Worm (Caenorhabditis elegans): ENCODE results near the gene srbc-38.
A peak's percentile ranks its signal among the peaks of the same experiment; 100 is the strongest.

Gene srbc-38

DNA sequence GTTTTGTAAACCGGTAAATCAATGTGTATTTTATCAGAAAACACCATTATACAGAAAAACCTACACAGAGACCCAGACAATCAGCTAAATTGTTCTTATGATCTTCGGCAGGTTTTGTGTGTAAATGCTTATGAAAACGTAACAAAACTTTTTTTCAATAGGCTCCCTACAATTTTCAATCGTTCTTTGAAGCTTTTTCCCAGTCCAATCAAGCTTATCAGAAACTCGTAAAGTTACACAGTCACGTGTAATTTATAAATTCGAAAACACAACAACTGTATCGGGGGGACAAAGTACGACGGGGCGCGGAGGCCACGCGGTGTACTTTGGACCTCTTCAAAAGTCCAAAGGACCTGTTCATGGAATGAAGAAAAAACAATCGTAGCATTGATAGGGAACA is 23.2 kb downstream of the srbc-38 start:
- TF ChIP-seq K12H6.12 (tag; optimal IDR thresholded peaks at IDR 0.05) (no peak), ztf-25 (GFP tag; IDR thresholded peaks at IDR 0.05) (no peak), Y79H2A.3 (GFP tag; conservative IDR thresholded peaks at IDR 0.05) (no peak), ama-1 (optimal IDR thresholded peaks at IDR 0.05) (no peak), ama-1 (GFP tag; optimal IDR thresholded peaks at IDR 0.05) (no peak), ztf-6 (GFP tag; IDR thresholded peaks at IDR 0.05) (no peak), mxl-1 (tag; optimal IDR thresholded peaks at IDR 0.05) (no peak), lir-1 (GFP tag; conservative IDR thresholded peaks at IDR 0.05) (no peak), Y53G8AR.9 (GFP tag; conservative IDR thresholded peaks at IDR 0.05) (peak; percentile 68; the same call in 1 of the 2 replicates), efl-1 (GFP tag; optimal IDR thresholded peaks at IDR 0.05) (no peak), nhr-120 (GFP tag; IDR thresholded peaks at IDR 0.05) (no peak), tbp1 (GFP tag; optimal IDR thresholded peaks at IDR 0.05) (peak; percentile 51), ceh-100 (GFP tag; IDR thresholded peaks at IDR 0.05) (no peak), snpc-4 (GFP tag; optimal IDR thresholded peaks at IDR 0.05) (no peak), snpc-4 (tag; optimal IDR thresholded peaks at IDR 0.05) (no peak), pbrm-1 (GFP tag; IDR thresholded peaks at IDR 0.05) (no peak), T26A5.8 (tag; optimal IDR thresholded peaks at IDR 0.05) (no peak), Y67H2A.10 (GFP tag; conservative IDR thresholded peaks at IDR 0.05) (no peak), unc-130 (GFP tag; optimal IDR thresholded peaks at IDR 0.05) (no peak), madf-6 (GFP tag; IDR thresholded peaks at IDR 0.05) (no peak), ceh-58 (GFP tag; IDR thresholded peaks at IDR 0.05) (no peak), F55B11.4 (tag; optimal IDR thresholded peaks at IDR 0.05; ENCODE audit: borderline replicate concordance, insufficient read depth) (no peak), F39B2.1 (GFP tag; IDR thresholded peaks at IDR 0.05) (no peak), mes-4 (tag; optimal IDR thresholded peaks at IDR 0.05) (no peak), lsl-1 (GFP tag; optimal IDR thresholded peaks at IDR 0.05) (no peak), lag-1 (GFP tag; IDR thresholded peaks at IDR 0.05) (no peak), atf-7 (tag; optimal IDR thresholded peaks at IDR 0.05) (no peak), ztf-18 (tag; optimal IDR thresholded peaks at IDR 0.05) (no peak), ceh-40 (GFP tag; IDR thresholded peaks at IDR 0.05) (no peak), ztf-28 (GFP tag; IDR thresholded peaks at IDR 0.05) (no peak), ceh-79 (tag; optimal IDR thresholded peaks at IDR 0.05) (no peak), attf-3 (GFP tag; conservative IDR thresholded peaks at IDR 0.05) (no peak), F57C9.4 (tag; optimal IDR thresholded peaks at IDR 0.05) (no peak), ceh-27 (GFP tag; optimal IDR thresholded peaks at IDR 0.05) (no peak), sptf-2 (GFP tag; optimal IDR thresholded peaks at IDR 0.05) (no peak), sdz-38 (tag; optimal IDR thresholded peaks at IDR 0.05) (no peak), gei-17 (GFP tag; optimal IDR thresholded peaks at IDR 0.05) (no peak), aptf-2 (GFP tag; conservative IDR thresholded peaks at IDR 0.05) (no peak), hlh-26 (GFP tag; conservative IDR thresholded peaks at IDR 0.05) (no peak), rec-8 (tag; optimal IDR thresholded peaks at IDR 0.05) (no peak), B0261.1 (tag; optimal IDR thresholded peaks at IDR 0.05) (no peak), tlf-1 (GFP tag; optimal IDR thresholded peaks at IDR 0.05) (peak; percentile 46), zim-3 (tag; optimal IDR thresholded peaks at IDR 0.05) (no peak), F33H1.4 (GFP tag; IDR thresholded peaks at IDR 0.05) (no peak), T07F8.4 (tag; optimal IDR thresholded peaks at IDR 0.05) (no peak), lin-35 (GFP tag; optimal IDR thresholded peaks at IDR 0.05) (no peak), sea-2 (GFP tag; IDR thresholded peaks at IDR 0.05) (no peak), lin-54 (GFP tag; optimal IDR thresholded peaks at IDR 0.05) (peak; percentile 11), hlh-12 (tag; optimal IDR thresholded peaks at IDR 0.05) (no peak), egl-44 (GFP tag; IDR thresholded peaks at IDR 0.05) (0 out of 2 replicates have a peak, but pooled peaks have one; percentile 55), bed-2 (GFP tag; IDR thresholded peaks at IDR 0.05) (no peak)
